Worm (Caenorhabditis elegans) whole organism, L4 larva: ENCODE results near the gene W03C9.2.

Source experiments
- D1046.2 ChIP-seq: fragments of 200-800 bp; sonication (Bioruptor generic); IDR thresholded peaks from 2 replicates; pipeline ENCODE4 v1.3.6; 2022; ENCODE audit warnings: missing genetic modification characterization, missing compliant biosample characterization
- F26F4.8 ChIP-seq: fragments of 200-800 bp; sonication (Bioruptor generic); conservative IDR thresholded peaks from 2 replicates; pipeline ENCODE4 v1.3.6; 2022; ENCODE audit warnings: missing genetic modification characterization, missing compliant biosample characterization
- F49E8.2 ChIP-seq: sonication (generic microtip); optimal IDR thresholded peaks from 2 replicates; lab custom pipeline; 2016; ENCODE audit warnings: missing compliant biosample characterization, mild to moderate bottlenecking, missing genetic modification characterization, borderline replicate concordance
- Y105C5A.15 ChIP-seq: fragments of 200-800 bp; sonication (Bioruptor generic); IDR thresholded peaks from 2 replicates; pipeline ENCODE4 v1.3.6; 2022; ENCODE audit warnings: missing genetic modification characterization, missing compliant biosample characterization
- Y75B8A.6 ChIP-seq: fragments of 200-800 bp; sonication (Bioruptor generic); IDR thresholded peaks from 2 replicates; pipeline ENCODE4 v1.3.6; 2022; ENCODE audit warnings: missing genetic modification reagents, missing genetic modification characterization, missing compliant biosample characterization
- ZK337.2 ChIP-seq: fragments of 200-800 bp; sonication (Bioruptor generic); IDR thresholded peaks from 2 replicates; pipeline ENCODE4 v1.3.6; 2022; ENCODE audit warnings: missing genetic modification reagents, missing genetic modification characterization, missing compliant biosample characterization
- ZK546.5 ChIP-seq, 2 experiments: sonication (generic microtip); optimal IDR thresholded peaks; 2 replicates each; lab custom pipeline; 2017; ENCODE audit warnings: missing biosample characterization in 2 of 2, missing genetic modification characterization in 2 of 2
- aha-1 ChIP-seq: fragments of 150-350 bp; peaks from one replicate; lab custom pipeline; 2014; ENCODE audit warnings: missing biosample characterization, missing genetic modification characterization
- ama-1 ChIP-seq: fragments of 150-350 bp; optimal IDR thresholded peaks from 2 replicates; lab custom pipeline; 2014; ENCODE audit warnings: inconsistent platforms, mixed read lengths
- ceh-32 ChIP-seq: sonication (generic microtip); optimal IDR thresholded peaks from 2 replicates; lab custom pipeline; 2016; ENCODE audit warnings: mild to moderate bottlenecking, missing genetic modification characterization, missing compliant biosample characterization; ENCODE audit not compliant: poor library complexity
- ceh-62 ChIP-seq: sonication (generic microtip); optimal IDR thresholded peaks from 2 replicates; lab custom pipeline; 2017; ENCODE audit warnings: missing biosample characterization, missing genetic modification characterization
- ceh-82 ChIP-seq: sonication (generic microtip); optimal IDR thresholded peaks from 2 replicates; lab custom pipeline; 2017; ENCODE audit warnings: missing biosample characterization, missing genetic modification characterization
- daf-12 ChIP-seq: fragments of 150-350 bp; optimal IDR thresholded peaks from 2 replicates; lab custom pipeline; 2014; ENCODE audit warnings: missing biosample characterization, missing genetic modification reagents, missing genetic modification characterization
- daf-16 ChIP-seq, 3 experiments: sonication (generic microtip); optimal IDR thresholded peaks; 2 replicates each; lab custom pipeline; 2016 to 2017; ENCODE audit warnings: missing genetic modification characterization in 3 of 3, missing genetic modification reagents in 3 of 3, mild to moderate bottlenecking in 2 of 3, missing compliant biosample characterization in 2 of 3, missing biosample characterization in 1 of 3, moderate library complexity in 1 of 3
- daf-19 ChIP-seq: fragments of 200-800 bp; sonication (Bioruptor generic); conservative IDR thresholded peaks from 2 replicates; pipeline ENCODE4 v1.3.6; 2022; ENCODE audit warnings: missing genetic modification characterization, missing compliant biosample characterization
- daf-8 ChIP-seq: fragments of 200-800 bp; sonication (Bioruptor generic); IDR thresholded peaks from 2 replicates; pipeline ENCODE4 v1.3.6; 2022; ENCODE audit warnings: missing genetic modification characterization, missing compliant biosample characterization
- dmd-8 ChIP-seq: fragments of 200-800 bp; sonication (Bioruptor generic); IDR thresholded peaks from 2 replicates; pipeline ENCODE4 v1.3.6; 2022; ENCODE audit warnings: missing genetic modification characterization, missing compliant biosample characterization
- dmd-9 ChIP-seq: fragments of 200-800 bp; sonication (Bioruptor generic); IDR thresholded peaks from 2 replicates; pipeline ENCODE4 v1.3.6; 2022; ENCODE audit warnings: missing genetic modification reagents, missing genetic modification characterization, missing compliant biosample characterization
- dpl-1 ChIP-seq: fragments of 150-350 bp; optimal IDR thresholded peaks from 2 replicates; lab custom pipeline; 2014; ENCODE audit warnings: missing biosample characterization, missing genetic modification reagents, missing genetic modification characterization
- duxl-1 ChIP-seq: sonication (generic microtip); optimal IDR thresholded peaks from 2 replicates; lab custom pipeline; 2016; ENCODE audit warnings: mild to moderate bottlenecking, missing genetic modification characterization, moderate library complexity, missing compliant biosample characterization; ENCODE audit not compliant: poor library complexity
- egl-43 ChIP-seq: fragments of 200-800 bp; sonication (Bioruptor generic); IDR thresholded peaks from 2 replicates; pipeline ENCODE4 v1.3.6; 2022; ENCODE audit warnings: missing genetic modification reagents, missing genetic modification characterization, missing compliant biosample characterization
- fkh-10 ChIP-seq: fragments of 150-350 bp; optimal IDR thresholded peaks from 2 replicates; lab custom pipeline; 2014; ENCODE audit warnings: missing biosample characterization, missing genetic modification reagents, missing genetic modification characterization
- hif-1 ChIP-seq, 2 experiments: sonication (generic microtip); optimal IDR thresholded peaks; 2 replicates each; lab custom pipeline; 2016 to 2017; ENCODE audit warnings: missing compliant biosample characterization in 2 of 2, missing genetic modification characterization in 2 of 2, missing genetic modification reagents in 2 of 2, missing genotype in 2 of 2, mild to moderate bottlenecking in 1 of 2
- hlh-11 ChIP-seq: fragments of 200-800 bp; sonication (Bioruptor generic); optimal IDR thresholded peaks from 2 replicates; lab custom pipeline; 2018; ENCODE audit warnings: mild to moderate bottlenecking, missing genetic modification characterization, missing compliant biosample characterization
- hlh-30 ChIP-seq: sonication (generic microtip); optimal IDR thresholded peaks from 2 replicates; lab custom pipeline; 2017; ENCODE audit warnings: antibody characterized with exemption, mild to moderate bottlenecking, missing genetic modification characterization, missing compliant biosample characterization; ENCODE audit not compliant: insufficient read depth
- lim-7 ChIP-seq: fragments of 200-800 bp; sonication (Bioruptor generic); IDR thresholded peaks from 2 replicates; pipeline ENCODE4 v1.3.6; 2022; ENCODE audit warnings: missing genetic modification characterization, missing compliant biosample characterization
- lin-13 ChIP-seq: fragments of 150-350 bp; optimal IDR thresholded peaks from 2 replicates; lab custom pipeline; 2014; ENCODE audit warnings: missing biosample characterization, missing genetic modification reagents, missing genetic modification characterization
- lin-38 ChIP-seq: fragments of 200-800 bp; sonication (Bioruptor generic); IDR thresholded peaks from 2 replicates; pipeline ENCODE4 v1.3.6; 2022; ENCODE audit warnings: missing genetic modification reagents, missing genetic modification characterization, missing compliant biosample characterization
- lin-39 ChIP-seq: fragments of 150-350 bp; optimal IDR thresholded peaks from 2 replicates; lab custom pipeline; 2014; ENCODE audit warnings: missing biosample characterization, missing genetic modification reagents, missing genetic modification characterization
- madf-5 ChIP-seq, 2 experiments: fragments of 200-800 bp; sonication (Bioruptor generic); IDR thresholded peaks; 2 replicates each; pipeline ENCODE4 v1.3.6; 2022; ENCODE audit warnings: missing compliant biosample characterization in 2 of 2, missing genetic modification characterization in 2 of 2
- mdl-1 ChIP-seq, 2 experiments: fragments of 150-350 bp in 1 of 2; sonication (generic microtip) in 1 of 2; optimal IDR thresholded peaks; 2 replicates each; lab custom pipeline; 2014 to 2017; ENCODE audit warnings: missing biosample characterization in 2 of 2, missing genetic modification characterization in 2 of 2
- mdt-29 ChIP-seq: fragments of 200-800 bp; sonication (Bioruptor generic); IDR thresholded peaks from 2 replicates; pipeline ENCODE4 v1.3.6; 2022; ENCODE audit warnings: missing genetic modification reagents, missing genetic modification characterization, missing compliant biosample characterization
- mep-1 ChIP-seq: fragments of 150-350 bp; sonication (generic microtip); optimal IDR thresholded peaks from 3 replicates; lab custom pipeline; 2014; ENCODE audit warnings: missing biosample characterization, missing genetic modification characterization
- mes-2 ChIP-seq: sonication (generic microtip); optimal IDR thresholded peaks from 2 replicates; lab custom pipeline; 2016; ENCODE audit warnings: missing genotype, mild to moderate bottlenecking, missing genetic modification characterization, missing compliant biosample characterization; ENCODE audit not compliant: poor library complexity, severe bottlenecking
- nhr-111 ChIP-seq: fragments of 200-800 bp; sonication (Bioruptor generic); optimal IDR thresholded peaks from 2 replicates; lab custom pipeline; 2018; ENCODE audit warnings: mild to moderate bottlenecking, missing genetic modification characterization, missing compliant biosample characterization
- nhr-28 ChIP-seq: fragments of 150-350 bp; optimal IDR thresholded peaks from 2 replicates; lab custom pipeline; 2014; ENCODE audit warnings: missing biosample characterization, missing genetic modification characterization
- nhr-42 ChIP-seq: fragments of 200-800 bp; sonication (Bioruptor generic); IDR thresholded peaks from 2 replicates; pipeline ENCODE4 v1.3.6; 2022; ENCODE audit warnings: missing genetic modification characterization, missing compliant biosample characterization
- nhr-6 ChIP-seq: fragments of 150-350 bp; optimal IDR thresholded peaks from 2 replicates; lab custom pipeline; 2014; ENCODE audit warnings: missing biosample characterization, missing genetic modification characterization
- nhr-76 ChIP-seq: fragments of 150-350 bp; optimal IDR thresholded peaks from 2 replicates; lab custom pipeline; 2014; ENCODE audit warnings: missing biosample characterization, missing genetic modification characterization
- php-3 ChIP-seq: fragments of 200-800 bp; sonication (Bioruptor generic); IDR thresholded peaks from 2 replicates; pipeline ENCODE4 v1.3.6; 2022; ENCODE audit warnings: missing genetic modification reagents, missing genetic modification characterization, missing compliant biosample characterization
- pqm-1 ChIP-seq: sonication (generic microtip); optimal IDR thresholded peaks from 2 replicates; lab custom pipeline; 2017; ENCODE audit warnings: missing biosample characterization, missing genetic modification characterization
- rbr-2 ChIP-seq: sonication (generic microtip); optimal IDR thresholded peaks from 2 replicates; lab custom pipeline; 2016; ENCODE audit warnings: missing genotype, missing genetic modification characterization, missing compliant biosample characterization
- saeg-2 ChIP-seq: fragments of 200-800 bp; sonication (Bioruptor generic); IDR thresholded peaks from 2 replicates; pipeline ENCODE4 v1.3.6; 2022; ENCODE audit warnings: missing genetic modification reagents, missing genetic modification characterization, missing compliant biosample characterization
- set-16 ChIP-seq: fragments of 200-800 bp; sonication (Bioruptor generic); IDR thresholded peaks from 2 replicates; pipeline ENCODE4 v1.3.6; 2022; ENCODE audit warnings: missing genetic modification reagents, missing genetic modification characterization, missing compliant biosample characterization
- snpc-1.2 ChIP-seq: fragments of 200-800 bp; sonication (Bioruptor generic); IDR thresholded peaks from 2 replicates; pipeline ENCODE4 v1.3.6; 2022; ENCODE audit warnings: missing genetic modification reagents, missing genetic modification characterization, missing compliant biosample characterization
- snpc-4 ChIP-seq: fragments of 150-350 bp; optimal IDR thresholded peaks from 2 replicates; lab custom pipeline; 2014; ENCODE audit warnings: missing biosample characterization, missing genetic modification characterization
- spr-1 ChIP-seq: sonication (generic microtip); optimal IDR thresholded peaks from 2 replicates; lab custom pipeline; 2016; ENCODE audit warnings: mild to moderate bottlenecking, missing genetic modification characterization, missing compliant biosample characterization
- tag-97 ChIP-seq: fragments of 200-800 bp; sonication (Bioruptor generic); IDR thresholded peaks from 2 replicates; pipeline ENCODE4 v1.3.6; 2022; ENCODE audit warnings: missing genetic modification characterization, missing compliant biosample characterization
- zfp-2 ChIP-seq: sonication (generic microtip); optimal IDR thresholded peaks from 2 replicates; lab custom pipeline; 2016; ENCODE audit warnings: mild to moderate bottlenecking, missing genetic modification characterization, missing compliant biosample characterization
- zip-2 ChIP-seq: fragments of 150-350 bp; optimal IDR thresholded peaks from 2 replicates; lab custom pipeline; 2014; ENCODE audit warnings: missing biosample characterization, missing genetic modification characterization

The W03C9.2 gene

ce11 chrII:11960596-11961217 lies 1.5 kb upstream of the W03C9.2 start (continued):
- TF ChIP-seq nhr-28 (tag; lab: Kevin White, UChicago) (peak; percentile 6), F49E8.2 (peak; percentile 93), tag-97 (no peak; the same call in 1 of the 2 replicates), nhr-76 (tag; lab: Kevin White, UChicago) (no peak), daf-12 (tag; lab: Kevin White, UChicago) (no peak), dmd-8 (GFP tag; lab: Robert Waterston, UW) (peak; percentile 100), F26F4.8 (GFP tag; lab: Robert Waterston, UW) (peak; percentile 100), php-3 (GFP tag; lab: Robert Waterston, UW) (peak; percentile 94), zip-2 (peak; percentile 12), daf-16 (GFP tag; optimal IDR thresholded peaks at IDR 0.05; lab: Kevin White, UChicago) (peak; percentile 85 to 98), daf-16 (tag; optimal IDR thresholded peaks at IDR 0.05; lab: Kevin White, UChicago) (peak; percentile 52), Y105C5A.15 (GFP tag; lab: Robert Waterston, UW) (peak; percentile 99), ceh-82 (no peak), mdt-29 (peak; percentile 88), lim-7 (peak; percentile 100), hlh-11 (tag; lab: Kevin White, UChicago) (peak; percentile 85), daf-8 (GFP tag; lab: Robert Waterston, UW) (peak; percentile 90), lin-38 (peak; percentile 94), ceh-32 (tag; lab: Kevin White, UChicago) (peak; percentile 64), set-16 (peak; percentile 100), madf-5 (GFP tag; IDR thresholded peaks at IDR 0.05; lab: Robert Waterston, UW) (peak; percentile 98 to 99), lin-13 (peak; percentile 64), dpl-1 (GFP tag; lab: Kevin White, UChicago) (peak; percentile 32), hlh-30 (tag; lab: Kevin White, UChicago) (peak; percentile 71), aha-1 (peak; percentile 87), mes-2 (peak; percentile 92), lin-39 (tag; lab: Kevin White, UChicago) (no peak), ZK546.5 (tag; optimal IDR thresholded peaks at IDR 0.05; lab: Kevin White, UChicago) (no peak), ZK337.2 (peak; percentile 89), mep-1 (tag; lab: Kevin White, UChicago) (peak; percentile 88), ama-1 (lab: Kevin White, UChicago) (no peak), D1046.2 (GFP tag; lab: Robert Waterston, UW) (peak; percentile 97), egl-43 (peak; percentile 100), fkh-10 (GFP tag; lab: Kevin White, UChicago) (no peak), snpc-1.2 (peak; percentile 94), duxl-1 (tag; lab: Kevin White, UChicago) (peak; percentile 88), rbr-2 (peak; percentile 90), Y75B8A.6 (GFP tag; lab: Robert Waterston, UW) (peak; percentile 97), nhr-6 (peak; percentile 40), nhr-42 (GFP tag; lab: Robert Waterston, UW) (peak; percentile 91), spr-1 (tag; lab: Kevin White, UChicago) (peak; percentile 93), mdl-1 (tag; optimal IDR thresholded peaks at IDR 0.05; lab: Kevin White, UChicago) (peak in 1 of 2 experiments; percentile 22), saeg-2 (GFP tag; lab: Robert Waterston, UW) (peak; percentile 94), pqm-1 (tag; lab: Kevin White, UChicago) (no peak), nhr-111 (GFP tag; lab: Kevin White, UChicago) (peak; percentile 99), ceh-62 (no peak), snpc-4 (tag; lab: Kevin White, UChicago) (no peak), dmd-9 (GFP tag; lab: Robert Waterston, UW) (peak; percentile 95), zfp-2 (tag; lab: Kevin White, UChicago) (peak; percentile 78), daf-19 (GFP tag; lab: Robert Waterston, UW) (no peak), hif-1 (tag; optimal IDR thresholded peaks at IDR 0.05; lab: Kevin White, UChicago) (peak; percentile 53 to 84)
